Worm (Caenorhabditis elegans) whole organism, late embryonic: ENCODE data around the gene F11A10.6.

Source experiments
- C08G9.2 ChIP-seq: sonication (generic microtip); optimal IDR thresholded peaks from 2 replicates; lab custom pipeline; 2016; ENCODE audit warnings: mild to moderate bottlenecking, missing genetic modification characterization, moderate library complexity, missing compliant biosample characterization
- C38D4.7 ChIP-seq: fragments of 200-800 bp; sonication (Bioruptor generic); optimal IDR thresholded peaks from 2 replicates; lab custom pipeline; 2018; ENCODE audit warnings: mild to moderate bottlenecking, missing genetic modification characterization, moderate library complexity, missing compliant biosample characterization
- F13H6.1 ChIP-seq: sonication (generic microtip); optimal IDR thresholded peaks from 2 replicates; lab custom pipeline; 2016; ENCODE audit warnings: missing genetic modification characterization, missing compliant biosample characterization
- K09A11.1 ChIP-seq: sonication (generic microtip); optimal IDR thresholded peaks from 2 replicates; lab custom pipeline; 2017; ENCODE audit warnings: antibody characterized with exemption, mild to moderate bottlenecking, missing genetic modification characterization, missing compliant biosample characterization; ENCODE audit not compliant: insufficient read depth
- T23F11.4 ChIP-seq: fragments of 200-800 bp; sonication (Bioruptor generic); optimal IDR thresholded peaks from 2 replicates; lab custom pipeline; 2018; ENCODE audit warnings: mild to moderate bottlenecking, missing genetic modification characterization, missing compliant biosample characterization
- Y22D7AL.16 ChIP-seq: sonication (generic microtip); optimal IDR thresholded peaks from 2 replicates; lab custom pipeline; 2016; ENCODE audit warnings: missing genetic modification characterization, missing compliant biosample characterization
- ceh-14 ChIP-seq: sonication (generic microtip); optimal IDR thresholded peaks from 2 replicates; lab custom pipeline; 2016; ENCODE audit warnings: missing genotype, missing genetic modification characterization, missing compliant biosample characterization
- ceh-18 ChIP-seq: sonication (generic microtip); optimal IDR thresholded peaks from 2 replicates; lab custom pipeline; 2016; ENCODE audit warnings: missing genetic modification characterization, missing compliant biosample characterization
- ceh-31 ChIP-seq: sonication (generic microtip); optimal IDR thresholded peaks from 2 replicates; lab custom pipeline; 2016; ENCODE audit warnings: missing genetic modification characterization, missing compliant biosample characterization
- ceh-34 ChIP-seq: sonication (generic microtip); optimal IDR thresholded peaks from 2 replicates; lab custom pipeline; 2016; ENCODE audit warnings: mild to moderate bottlenecking, missing genetic modification characterization, missing compliant biosample characterization
- ceh-45 ChIP-seq: fragments of 200-800 bp; sonication (Bioruptor generic); IDR thresholded peaks from 2 replicates; pipeline ENCODE4 v1.3.6; 2022; ENCODE audit warnings: missing genetic modification reagents, missing genetic modification characterization, missing compliant biosample characterization
- ceh-48 ChIP-seq: sonication (generic microtip); optimal IDR thresholded peaks from 2 replicates; lab custom pipeline; 2016; ENCODE audit warnings: missing genetic modification characterization, inconsistent platforms, missing compliant biosample characterization
- ceh-6 ChIP-seq: fragments of 200-800 bp; sonication (Bioruptor generic); optimal IDR thresholded peaks from 2 replicates; lab custom pipeline; 2018; ENCODE audit warnings: mild to moderate bottlenecking, missing genetic modification characterization, missing compliant biosample characterization
- dmd-4 ChIP-seq: sonication (generic microtip); optimal IDR thresholded peaks from 2 replicates; lab custom pipeline; 2016; ENCODE audit warnings: borderline replicate concordance, missing genetic modification characterization, missing compliant biosample characterization
- ets-4 ChIP-seq: sonication (generic microtip); optimal IDR thresholded peaks from 2 replicates; lab custom pipeline; 2016; ENCODE audit warnings: missing genetic modification characterization, missing compliant biosample characterization
- eyg-1 ChIP-seq: sonication (generic microtip); optimal IDR thresholded peaks from 2 replicates; lab custom pipeline; 2016; ENCODE audit warnings: missing genotype, missing genetic modification characterization, missing compliant biosample characterization
- fax-1 ChIP-seq: sonication (generic microtip); optimal IDR thresholded peaks from 2 replicates; lab custom pipeline; 2016; ENCODE audit warnings: missing genotype, missing genetic modification characterization, missing compliant biosample characterization
- fkh-6 ChIP-seq: sonication (generic microtip); optimal IDR thresholded peaks from 2 replicates; lab custom pipeline; 2016; ENCODE audit warnings: missing genetic modification characterization, missing compliant biosample characterization
- hlh-30 ChIP-seq: sonication (generic microtip); optimal IDR thresholded peaks from 2 replicates; lab custom pipeline; 2017; ENCODE audit warnings: antibody characterized with exemption, missing genetic modification characterization, missing compliant biosample characterization; ENCODE audit not compliant: insufficient read depth
- hlh-6 ChIP-seq: sonication (generic microtip); optimal IDR thresholded peaks from 2 replicates; lab custom pipeline; 2016; ENCODE audit warnings: missing genotype, missing genetic modification characterization, missing compliant biosample characterization
- hlh-8 ChIP-seq: sonication (generic microtip); optimal IDR thresholded peaks from 2 replicates; lab custom pipeline; 2016; ENCODE audit warnings: missing genotype, missing genetic modification characterization, missing compliant biosample characterization
- lim-6 ChIP-seq: sonication (generic microtip); optimal IDR thresholded peaks from 2 replicates; lab custom pipeline; 2016; ENCODE audit warnings: missing genetic modification characterization, missing compliant biosample characterization
- lin-11 ChIP-seq: fragments of 200-800 bp; sonication (Bioruptor generic); optimal IDR thresholded peaks from 2 replicates; lab custom pipeline; 2018; ENCODE audit warnings: mild to moderate bottlenecking, missing genetic modification characterization, missing compliant biosample characterization
- mec-3 ChIP-seq: sonication (generic microtip); optimal IDR thresholded peaks from 2 replicates; lab custom pipeline; 2016; ENCODE audit warnings: borderline replicate concordance, missing genetic modification characterization, missing compliant biosample characterization
- nfya-1 ChIP-seq: sonication (generic microtip); optimal IDR thresholded peaks from 2 replicates; lab custom pipeline; 2017; ENCODE audit warnings: missing genetic modification characterization, mild to moderate bottlenecking, missing compliant biosample characterization, antibody characterized with exemption, moderate library complexity
- nhr-232 ChIP-seq: sonication (generic microtip); optimal IDR thresholded peaks from 2 replicates; lab custom pipeline; 2016; ENCODE audit warnings: missing genetic modification characterization, missing compliant biosample characterization
- pag-3 ChIP-seq: sonication (generic microtip); optimal IDR thresholded peaks from 2 replicates; lab custom pipeline; 2016; ENCODE audit warnings: missing compliant biosample characterization, missing genetic modification characterization, borderline replicate concordance
- pat-9 ChIP-seq: fragments of 200-800 bp; sonication (Bioruptor generic); optimal IDR thresholded peaks from 2 replicates; lab custom pipeline; 2018; ENCODE audit warnings: mild to moderate bottlenecking, missing genetic modification characterization, moderate library complexity, missing compliant biosample characterization
- pax-1 ChIP-seq: fragments of 150-350 bp; optimal IDR thresholded peaks from 2 replicates; lab custom pipeline; 2014; ENCODE audit warnings: missing biosample characterization, missing genetic modification characterization
- pha-2 ChIP-seq: sonication (generic microtip); optimal IDR thresholded peaks from 2 replicates; lab custom pipeline; 2017; ENCODE audit warnings: mild to moderate bottlenecking, missing genetic modification characterization, missing compliant biosample characterization
- sdc-2 ChIP-seq: sonication (generic microtip); optimal IDR thresholded peaks from 2 replicates; lab custom pipeline; 2016; ENCODE audit warnings: missing genotype, missing genetic modification characterization, missing compliant biosample characterization
- syd-9 ChIP-seq: sonication (generic microtip); optimal IDR thresholded peaks from 2 replicates; lab custom pipeline; 2016; ENCODE audit warnings: mild to moderate bottlenecking, missing genetic modification characterization, moderate library complexity, missing compliant biosample characterization
- tbx-2 ChIP-seq: sonication (generic microtip); optimal IDR thresholded peaks from 2 replicates; lab custom pipeline; 2016; ENCODE audit warnings: missing genetic modification characterization, missing compliant biosample characterization
- tbx-7 ChIP-seq: sonication (generic microtip); optimal IDR thresholded peaks from 2 replicates; lab custom pipeline; 2016; ENCODE audit warnings: missing genotype, missing genetic modification characterization, missing compliant biosample characterization
- ttx-3 ChIP-seq: sonication (generic microtip); optimal IDR thresholded peaks from 2 replicates; lab custom pipeline; 2016; ENCODE audit warnings: missing genetic modification reagents, missing genetic modification characterization, missing compliant biosample characterization
- unc-3 ChIP-seq, 2 experiments: fragments of 200-800 bp in 1 of 2; sonication (Bioruptor generic) in 1 of 2; sonication (generic microtip) in 1 of 2; conservative IDR thresholded peaks in 1 of 2; optimal IDR thresholded peaks in 1 of 2; 2 replicates each; pipeline versions ENCODE4 v1.3.6 to Lab custom; 2016 to 2022; ENCODE audit warnings: missing compliant biosample characterization in 2 of 2, missing genetic modification characterization in 2 of 2, missing genetic modification reagents in 1 of 2
- unc-42 ChIP-seq: sonication (generic microtip); optimal IDR thresholded peaks from 2 replicates; lab custom pipeline; 2016; ENCODE audit warnings: missing genotype, missing genetic modification characterization, missing compliant biosample characterization
- ztf-16 ChIP-seq: sonication (generic microtip); optimal IDR thresholded peaks from 2 replicates; lab custom pipeline; 2017; ENCODE audit warnings: missing genetic modification characterization, missing compliant biosample characterization

F11A10.6 gene

ce11 chrIV:12084178-12084577 lies 5.3 kb downstream of the F11A10.6 start, which contains the start of gene repo-1:
Gene repo-1 (plus strand): TSS chrIV:12084478.
- TF ChIP-seq Y22D7AL.16 (tag; lab: Kevin White, UChicago): no peak
- TF ChIP-seq eyg-1 (tag; lab: Kevin White, UChicago): no peak
- no peak for TF ChIP-seq ets-4 (tag; lab: Kevin White, UChicago)
- TF ChIP-seq C08G9.2: no peak
- no peak for TF ChIP-seq C38D4.7
- TF ChIP-seq fax-1 (tag; lab: Kevin White, UChicago): no peak
- no peak for TF ChIP-seq tbx-2 (tag; lab: Kevin White, UChicago)

- TF ChIP-seq unc-3 (GFP tag; conservative IDR thresholded peaks at IDR 0.05; lab: Robert Waterston, UW) (no peak), unc-3 (tag; optimal IDR thresholded peaks at IDR 0.05; lab: Kevin White, UChicago) (no peak), ceh-34 (no peak), pha-2 (no peak), ceh-45 (no peak), ceh-6 (GFP tag; lab: Kevin White, UChicago) (no peak), sdc-2 (tag; lab: Kevin White, UChicago) (no peak), ceh-14 (tag; lab: Kevin White, UChicago) (no peak), lim-6 (tag; lab: Kevin White, UChicago) (no peak), ceh-18 (no peak), pax-1 (tag; lab: Kevin White, UChicago) (no peak), mec-3 (tag; lab: Kevin White, UChicago) (no peak), F13H6.1 (tag; lab: Kevin White, UChicago) (no peak), ttx-3 (tag; lab: Kevin White, UChicago) (no peak), K09A11.1 (tag; lab: Kevin White, UChicago) (no peak), T23F11.4 (GFP tag; lab: Kevin White, UChicago) (no peak), eyg-1 (tag; lab: Kevin White, UChicago) (no peak), fkh-6 (tag; lab: Kevin White, UChicago) (no peak)
- TF ChIP-seq, all 69 proteins: peak for 0
These were observed 8.6 kb downstream of the F11A10.6 start for ce11 chrIV:12080807-12081206.

ce11 chrIV:12078907-12079523 lies 10.4 kb downstream of the F11A10.6 start, which contains the start of gene lex-1:
Gene lex-1 (plus strand): TSS chrIV:12079473.
- peak; percentile 27 for TF ChIP-seq unc-42 (tag; lab: Kevin White, UChicago)
- peak; percentile 26 for TF ChIP-seq ceh-31 (tag; lab: Kevin White, UChicago)
- TF ChIP-seq syd-9 (tag; lab: Kevin White, UChicago): no peak
- peak; percentile 38 for TF ChIP-seq nfya-1 (tag; lab: Kevin White, UChicago)
- TF ChIP-seq hlh-30 (tag; lab: Kevin White, UChicago): peak; percentile 75

ce11 chrIV:12078112-12078812 lies 11.2 kb downstream of the F11A10.6 start, which contains the start of gene tmed-1:
Gene tmed-1 (minus strand): TSS chrIV:12078162.
- TF ChIP-seq ceh-34 (no peak), syd-9 (tag; lab: Kevin White, UChicago) (no peak), nhr-232 (tag; lab: Kevin White, UChicago) (no peak), tbx-2 (tag; lab: Kevin White, UChicago) (no peak), ceh-18 (no peak), pha-2 (no peak), hlh-8 (tag; lab: Kevin White, UChicago) (no peak), pag-3 (no peak), dmd-4 (tag; lab: Kevin White, UChicago) (no peak), hlh-30 (tag; lab: Kevin White, UChicago) (no peak), ztf-16 (tag; lab: Kevin White, UChicago) (no peak), ceh-6 (GFP tag; lab: Kevin White, UChicago) (no peak), ceh-48 (no peak), lin-11 (tag; lab: Kevin White, UChicago) (no peak), T23F11.4 (GFP tag; lab: Kevin White, UChicago) (no peak), fkh-6 (tag; lab: Kevin White, UChicago) (no peak), tbx-7 (tag; lab: Kevin White, UChicago) (no peak), hlh-6 (tag; lab: Kevin White, UChicago) (no peak), pat-9 (no peak)
